Worm (Caenorhabditis elegans) whole organism, L1 larva: Measurements from ENCODE around the gene kvs-2.

ENCODE experiments used
- aly-2 ChIP-seq: fragments of 150-350 bp; optimal IDR thresholded peaks from 2 replicates; lab custom pipeline; 2014; ENCODE audit warnings: missing biosample characterization, missing genetic modification characterization
- ceh-82 ChIP-seq, 3 experiments: fragments of 150-350 bp in 1 of 3; sonication (generic microtip) in 2 of 3; optimal IDR thresholded peaks; 2 replicates each; lab custom pipeline; 2014 to 2017; ENCODE audit warnings: missing biosample characterization in 3 of 3, missing genetic modification characterization in 3 of 3
- dpl-1 ChIP-seq, 3 experiments: fragments of 150-350 bp in 2 of 3; sonication (generic microtip) in 1 of 3; optimal IDR thresholded peaks; 2 replicates each; lab custom pipeline; 2014 to 2017; ENCODE audit warnings: missing biosample characterization in 3 of 3, missing genetic modification characterization in 3 of 3, missing genetic modification reagents in 3 of 3
- egl-27 ChIP-seq, 2 experiments: fragments of 150-350 bp in 1 of 2; sonication (generic microtip); optimal IDR thresholded peaks; 3 replicates each; lab custom pipeline; 2017 to 2018; ENCODE audit warnings: missing biosample characterization in 2 of 2, missing genetic modification characterization in 2 of 2, missing genetic modification reagents in 2 of 2
- nhr-237 ChIP-seq: fragments of 150-350 bp; optimal IDR thresholded peaks from 2 replicates; lab custom pipeline; 2014; ENCODE audit warnings: missing biosample characterization, missing genetic modification characterization
- nhr-77 ChIP-seq: fragments of 150-350 bp; optimal IDR thresholded peaks from 2 replicates; lab custom pipeline; 2014; ENCODE audit warnings: missing biosample characterization, missing genetic modification characterization
- nhr-84 ChIP-seq: sonication (generic microtip); optimal IDR thresholded peaks from 2 replicates; lab custom pipeline; 2017; ENCODE audit warnings: missing biosample characterization, missing genetic modification characterization
- snpc-4 ChIP-seq: fragments of 150-350 bp; optimal IDR thresholded peaks from 2 replicates; lab custom pipeline; 2014; ENCODE audit warnings: missing biosample characterization, missing genetic modification characterization
- swsn-7 ChIP-seq: sonication (generic microtip); optimal IDR thresholded peaks from 2 replicates; lab custom pipeline; 2016; ENCODE audit warnings: missing genetic modification characterization, missing compliant biosample characterization
- ztf-11 ChIP-seq, 2 experiments: sonication (generic microtip); optimal IDR thresholded peaks; 2 replicates each; lab custom pipeline; 2016 to 2017; ENCODE audit warnings: missing genetic modification characterization in 2 of 2, missing biosample characterization in 1 of 2, missing compliant biosample characterization in 1 of 2

ce11 chrV:10681117-10681959 lies 45.5 kb downstream of the kvs-2 start:
- no peak for TF ChIP-seq ztf-11 (tag; optimal IDR thresholded peaks at IDR 0.05; lab: Kevin White, UChicago)
- TF ChIP-seq swsn-7 (tag; lab: Kevin White, UChicago): peak; percentile 28
- TF ChIP-seq egl-27 (tag; optimal IDR thresholded peaks at IDR 0.05; lab: Kevin White, UChicago): no peak
- TF ChIP-seq snpc-4 (tag; lab: Kevin White, UChicago): no peak
- no peak for TF ChIP-seq nhr-84 (tag; lab: Kevin White, UChicago)
- TF ChIP-seq aly-2 (tag; lab: Kevin White, UChicago): no peak
- no peak for TF ChIP-seq nhr-237
- no peak for TF ChIP-seq nhr-77
- TF ChIP-seq ceh-82 (tag; optimal IDR thresholded peaks at IDR 0.05; lab: Kevin White, UChicago): peak in 1 of 3 experiments; percentile 4
- TF ChIP-seq dpl-1 (GFP tag; optimal IDR thresholded peaks at IDR 0.05; lab: Kevin White, UChicago): peak in 1 of 3 experiments; percentile 10
